Fruit fly (Drosophila melanogaster): ENCODE results near the gene CG15468.

Gene CG15468

dm6 chrX:4919040-4919881, 41.7 kb downstream of the CG15468 start (continued):
- TF ChIP-seq tup (GFP tag; optimal IDR thresholded peaks at IDR 0.05) (peak; percentile 14), sr (GFP tag; IDR thresholded peaks at IDR 0.05) (peak; percentile 87), CG8089 (GFP tag; optimal IDR thresholded peaks at IDR 0.05) (peak; percentile 64), CG12299 (tag; optimal IDR thresholded peaks at IDR 0.05) (peak; percentile 36), HmgZ (tag; optimal IDR thresholded peaks at IDR 0.05) (peak; percentile 71), Hr51 (GFP tag; optimal IDR thresholded peaks at IDR 0.05) (peak; percentile 73 to 79), lmd (GFP tag; IDR thresholded peaks at IDR 0.05) (peak; percentile 95), tap (tag; optimal IDR thresholded peaks at IDR 0.05) (peak; percentile 69), CG11085 (GFP tag; IDR thresholded peaks at IDR 0.05) (peak; percentile 75), Ets97D (GFP tag; optimal IDR thresholded peaks at IDR 0.05) (peak; percentile 34), CG7839 (tag; optimal IDR thresholded peaks at IDR 0.05) (peak; percentile 85), repo (GFP tag; optimal IDR thresholded peaks at IDR 0.05) (peak; percentile 67), CG14050 (GFP tag; IDR thresholded peaks at IDR 0.05) (peak; percentile 74), CG12104 (GFP tag; optimal IDR thresholded peaks at IDR 0.05) (peak; percentile 45), HmgD (GFP tag; optimal IDR thresholded peaks at IDR 0.05) (peak; percentile 65), CG15514 (GFP tag; optimal IDR thresholded peaks at IDR 0.05) (peak; percentile 62), CG30020 (tag; optimal IDR thresholded peaks at IDR 0.05) (no peak), unpg (GFP tag; optimal IDR thresholded peaks at IDR 0.05) (peak; percentile 87), sd (tag; optimal IDR thresholded peaks at IDR 0.05) (peak; percentile 61), CG10543 (GFP tag; optimal IDR thresholded peaks at IDR 0.05) (peak; percentile 7), CG3065 (GFP tag; optimal IDR thresholded peaks at IDR 0.05) (peak; percentile 41), CG2202 (tag; optimal IDR thresholded peaks at IDR 0.05) (peak; percentile 28), CG17802 (tag; optimal IDR thresholded peaks at IDR 0.05) (peak; percentile 27), CG13424 (tag; optimal IDR thresholded peaks at IDR 0.05) (peak; percentile 79), CG8478 (optimal IDR thresholded peaks at IDR 0.05) (no peak), Sin3A (optimal IDR thresholded peaks at IDR 0.05) (no peak), abd-A (tag; optimal IDR thresholded peaks at IDR 0.05) (no peak), Fer2 (tag; optimal IDR thresholded peaks at IDR 0.05) (peak; percentile 52), CG9609 (GFP tag; optimal IDR thresholded peaks at IDR 0.05) (peak; percentile 87), usp (GFP tag; optimal IDR thresholded peaks at IDR 0.05) (no peak), row (GFP tag; IDR thresholded peaks at IDR 0.05) (peak; percentile 92), ab (GFP tag; optimal IDR thresholded peaks at IDR 0.05) (peak; percentile 89), H15 (GFP tag; IDR thresholded peaks at IDR 0.05) (peak; percentile 80), HLH54F (GFP tag; optimal IDR thresholded peaks at IDR 0.05) (peak; percentile 71), Ada2b (GFP tag; IDR thresholded peaks at IDR 0.05) (peak; percentile 92), CG11093 (GFP tag; IDR thresholded peaks at IDR 0.05) (peak; percentile 86), CkIIα-i1 (GFP tag; IDR thresholded peaks at IDR 0.05) (peak; percentile 47; the same call in 1 of the 2 replicates), CG3847 (GFP tag; IDR thresholded peaks at IDR 0.05) (peak; percentile 87), MBD-R2 (GFP tag; IDR thresholded peaks at IDR 0.05) (peak; percentile 54; the same call in 1 of the 2 replicates), CG10366 (GFP tag; IDR thresholded peaks at IDR 0.05) (peak; percentile 88), prd (optimal IDR thresholded peaks at IDR 0.05) (no peak), prd (GFP tag; IDR thresholded peaks at IDR 0.05) (peak; percentile 91), lbe (GFP tag; optimal IDR thresholded peaks at IDR 0.05) (no peak), Nf-YC (tag; optimal IDR thresholded peaks at IDR 0.05) (peak; percentile 21), Dek (tag; optimal IDR thresholded peaks at IDR 0.05) (peak; percentile 70), CG33213 (GFP tag; optimal IDR thresholded peaks at IDR 0.05) (peak; percentile 65), CG17568 (GFP tag; optimal IDR thresholded peaks at IDR 0.05) (no peak), CG18764 (GFP tag; optimal IDR thresholded peaks at IDR 0.05) (peak; percentile 55), hth (optimal IDR thresholded peaks at IDR 0.05) (no peak), btn (GFP tag; optimal IDR thresholded peaks at IDR 0.05) (peak; percentile 55)

All from whole organism, embryonic.